Fruit fly (Drosophila melanogaster) whole organism, embryonic: ENCODE data around the gene Trpgamma.
A peak's percentile ranks its signal among the peaks of the same experiment; 100 is the strongest.

Source experiments
- ATbp ChIP-seq: fragments of 200-800 bp; sonication (Bioruptor generic); optimal IDR thresholded peaks from 2 replicates; lab custom pipeline; 2017; ENCODE audit warnings: missing biosample characterization, mild to moderate bottlenecking, missing genetic modification characterization, missing genetic modification reagents
- Blimp-1 ChIP-seq: fragments of 200-800 bp; sonication (Bioruptor generic); optimal IDR thresholded peaks from 3 replicates; lab custom pipeline; 2018; ENCODE audit warnings: missing biosample characterization, missing genetic modification characterization, mild to moderate bottlenecking, moderate library complexity, missing genetic modification reagents
- CG10209 ChIP-seq: fragments of 200-800 bp; sonication (Bioruptor generic); optimal IDR thresholded peaks from 3 replicates; lab custom pipeline; 2017; ENCODE audit warnings: missing biosample characterization, mild to moderate bottlenecking, missing genetic modification characterization, missing genetic modification reagents
- CG10543 ChIP-seq: fragments of 200-800 bp; sonication (Bioruptor generic); optimal IDR thresholded peaks from 3 replicates; lab custom pipeline; 2017; ENCODE audit warnings: missing biosample characterization, mild to moderate bottlenecking, missing genetic modification characterization, moderate library complexity
- CG12236 ChIP-seq: fragments of 200-800 bp; sonication (Bioruptor generic); optimal IDR thresholded peaks from 2 replicates; lab custom pipeline; 2016; ENCODE audit warnings: missing biosample characterization, missing genetic modification characterization
- CG14441 ChIP-seq: fragments of 200-800 bp; sonication (Bioruptor generic); IDR thresholded peaks from 2 replicates; pipeline ENCODE4 v1.3.6; 2022; ENCODE audit warnings: missing biosample characterization, missing genetic modification characterization
- CG14667 ChIP-seq: fragments of 200-800 bp; sonication (Bioruptor generic); IDR thresholded peaks from 2 replicates; pipeline ENCODE4 v1.3.6; 2022; ENCODE audit warnings: missing biosample characterization, missing genetic modification characterization
- CG14860 ChIP-seq: fragments of 200-800 bp; sonication (Bioruptor generic); IDR thresholded peaks from 3 replicates; pipeline ENCODE4 v1.3.6; 2022; ENCODE audit warnings: missing biosample characterization, missing genetic modification characterization; ENCODE audit not compliant: partially characterized antibody
- CG15601 ChIP-seq: fragments of 200-800 bp; sonication (Bioruptor generic); optimal IDR thresholded peaks from 3 replicates; lab custom pipeline; 2019; ENCODE audit warnings: missing biosample characterization, mild to moderate bottlenecking, missing genetic modification characterization, moderate library complexity
- CG16815 ChIP-seq: fragments of 200-800 bp; sonication (Bioruptor generic); optimal IDR thresholded peaks from 3 replicates; lab custom pipeline; 2017; ENCODE audit warnings: missing biosample characterization, mild to moderate bottlenecking, missing genetic modification characterization
- CG1832 ChIP-seq: fragments of 200-800 bp; sonication (Bioruptor generic); optimal IDR thresholded peaks from 2 replicates; lab custom pipeline; 2017; ENCODE audit warnings: missing biosample characterization, mild to moderate bottlenecking, missing genetic modification characterization, inconsistent platforms
- CG2116 ChIP-seq: fragments of 200-800 bp; sonication (Bioruptor generic); optimal IDR thresholded peaks from 3 replicates; lab custom pipeline; 2018; ENCODE audit warnings: missing biosample characterization, mild to moderate bottlenecking, missing genetic modification characterization
- CG2199 ChIP-seq: fragments of 200-800 bp; sonication (Bioruptor generic); IDR thresholded peaks from 3 replicates; pipeline ENCODE4 v1.3.6; 2022; ENCODE audit warnings: missing biosample characterization, missing genetic modification characterization
- CG3995 ChIP-seq: fragments of 200-800 bp; sonication (Bioruptor generic); optimal IDR thresholded peaks from 3 replicates; lab custom pipeline; 2016; ENCODE audit warnings: missing biosample characterization, missing genetic modification characterization
- CG42726 ChIP-seq: fragments of 200-800 bp; sonication (Bioruptor generic); IDR thresholded peaks from 2 replicates; pipeline ENCODE4 v1.3.6; 2022; ENCODE audit warnings: missing biosample characterization, missing genetic modification characterization; ENCODE audit not compliant: partially characterized antibody
- CG43689 ChIP-seq: fragments of 200-800 bp; sonication (Bioruptor generic); IDR thresholded peaks from 2 replicates; pipeline ENCODE4 v1.3.6; 2022; ENCODE audit warnings: missing biosample characterization, missing genetic modification characterization
- CG6175 ChIP-seq: fragments of 200-800 bp; sonication (Bioruptor generic); IDR thresholded peaks from 3 replicates; pipeline ENCODE4 v1.3.6; 2022; ENCODE audit warnings: missing biosample characterization, missing genetic modification characterization
- CG6654 ChIP-seq: fragments of 200-800 bp; sonication (Bioruptor generic); optimal IDR thresholded peaks from 2 replicates; lab custom pipeline; 2017; ENCODE audit warnings: missing biosample characterization, mild to moderate bottlenecking, missing genetic modification characterization
- CG6854 ChIP-seq: fragments of 200-800 bp; sonication (Bioruptor generic); optimal IDR thresholded peaks from 3 replicates; lab custom pipeline; 2017; ENCODE audit warnings: missing biosample characterization, mild to moderate bottlenecking, missing genetic modification characterization
- CG8478 ChIP-seq: fragments of >200 bp; optimal IDR thresholded peaks from 2 replicates; lab custom pipeline; 2018
- CG9609 ChIP-seq: fragments of 200-800 bp; sonication (Bioruptor generic); optimal IDR thresholded peaks from 3 replicates; lab custom pipeline; 2016; ENCODE audit warnings: missing biosample characterization, missing genetic modification characterization
- CG9797 ChIP-seq: fragments of 200-800 bp; sonication (Bioruptor generic); optimal IDR thresholded peaks from 3 replicates; lab custom pipeline; 2018; ENCODE audit warnings: missing biosample characterization, mild to moderate bottlenecking, missing genetic modification characterization
- CrebB ChIP-seq: fragments of 200-800 bp; sonication (Bioruptor generic); optimal IDR thresholded peaks from 3 replicates; lab custom pipeline; 2018; ENCODE audit warnings: missing biosample characterization, mild to moderate bottlenecking, missing genetic modification characterization
- Doc3 ChIP-seq: fragments of 200-800 bp; sonication (Bioruptor generic); IDR thresholded peaks from 3 replicates; pipeline ENCODE4 v1.3.6; 2022; ENCODE audit warnings: missing biosample characterization, missing genetic modification characterization; ENCODE audit not compliant: partially characterized antibody
- Fer3 ChIP-seq: fragments of 200-800 bp; sonication (Bioruptor generic); optimal IDR thresholded peaks from 2 replicates; lab custom pipeline; 2018; ENCODE audit warnings: missing biosample characterization, mild to moderate bottlenecking, missing genetic modification characterization, moderate library complexity
- Nf-YC ChIP-seq: fragments of 200-800 bp; optimal IDR thresholded peaks from 3 replicates; lab custom pipeline; 2019; ENCODE audit warnings: missing biosample characterization, mild to moderate bottlenecking, missing genetic modification characterization, moderate library complexity
- abd-A ChIP-seq: fragments of 200-800 bp; sonication (Bioruptor generic); optimal IDR thresholded peaks from 3 replicates; lab custom pipeline; 2019; ENCODE audit warnings: missing biosample characterization, mild to moderate bottlenecking, missing genetic modification characterization, moderate library complexity
- ac ChIP-seq: fragments of 200-800 bp; sonication (Bioruptor generic); optimal IDR thresholded peaks from 3 replicates; lab custom pipeline; 2017; ENCODE audit warnings: missing biosample characterization, mild to moderate bottlenecking, missing genetic modification characterization
- ato ChIP-seq: fragments of 200-800 bp; sonication (Bioruptor generic); IDR thresholded peaks from 2 replicates; pipeline ENCODE4 v1.3.6; 2022; ENCODE audit warnings: missing biosample characterization, missing genetic modification characterization; ENCODE audit not compliant: partially characterized antibody
- cad ChIP-seq: fragments of >200 bp; optimal IDR thresholded peaks from 2 replicates; lab custom pipeline; 2017; ENCODE audit warnings: missing biosample characterization, missing genetic modification characterization
- chif ChIP-seq, 2 experiments: fragments of 200-800 bp; sonication (Bioruptor generic); optimal IDR thresholded peaks; 3 replicates each; lab custom pipeline; 2016; ENCODE audit warnings: missing biosample characterization in 2 of 2, missing genetic modification characterization in 2 of 2
- crol ChIP-seq: fragments of 200-800 bp; sonication (Bioruptor generic); IDR thresholded peaks from 2 replicates; pipeline ENCODE4 v1.3.6; 2022; ENCODE audit warnings: missing biosample characterization, missing genetic modification characterization
- emc ChIP-seq: fragments of 200-800 bp; sonication (Bioruptor generic); optimal IDR thresholded peaks from 2 replicates; lab custom pipeline; 2016; ENCODE audit warnings: missing biosample characterization, missing genetic modification characterization
- fd3F ChIP-seq: fragments of 200-800 bp; sonication (Bioruptor generic); optimal IDR thresholded peaks from 2 replicates; lab custom pipeline; 2018; ENCODE audit warnings: missing biosample characterization, mild to moderate bottlenecking, missing genetic modification characterization, moderate library complexity
- gro ChIP-seq: fragments of 200-800 bp; sonication (Bioruptor generic); optimal IDR thresholded peaks from 2 replicates; lab custom pipeline; 2016; ENCODE audit warnings: missing biosample characterization, missing genetic modification characterization
- kah ChIP-seq: fragments of 200-800 bp; sonication (Bioruptor generic); optimal IDR thresholded peaks from 2 replicates; lab custom pipeline; 2018; ENCODE audit warnings: missing biosample characterization, mild to moderate bottlenecking, missing genetic modification characterization
- lab ChIP-seq: fragments of 200-800 bp; sonication (Bioruptor generic); optimal IDR thresholded peaks from 3 replicates; lab custom pipeline; 2017; ENCODE audit warnings: missing biosample characterization, missing genetic modification characterization, mild to moderate bottlenecking, moderate library complexity, missing genetic modification reagents
- oc ChIP-seq: fragments of 200-800 bp; sonication (Bioruptor generic); optimal IDR thresholded peaks from 2 replicates; lab custom pipeline; 2018; ENCODE audit warnings: missing biosample characterization, mild to moderate bottlenecking, missing genetic modification characterization, moderate library complexity
- otp ChIP-seq: fragments of 200-800 bp; sonication (Bioruptor generic); IDR thresholded peaks from 3 replicates; pipeline ENCODE4, ENCODE4 v1.3.6; 2022; ENCODE audit warnings: missing biosample characterization, missing genetic modification characterization
- peb ChIP-seq: fragments of 200-800 bp; sonication (Bioruptor generic); IDR thresholded peaks from 2 replicates; pipeline ENCODE4 v1.3.6; 2022; ENCODE audit warnings: missing biosample characterization, missing genetic modification characterization
- sens ChIP-seq: fragments of 200-800 bp; sonication (Bioruptor generic); peaks from one replicate; lab custom pipeline; 2016; ENCODE audit warnings: missing biosample characterization, missing genetic modification characterization
- slbo ChIP-seq: fragments of 200-800 bp; sonication (Bioruptor generic); IDR thresholded peaks from 2 replicates; pipeline ENCODE4 v1.3.6; 2022; ENCODE audit warnings: missing biosample characterization, missing genetic modification characterization
- slou ChIP-seq: fragments of 200-800 bp; sonication (Bioruptor generic); optimal IDR thresholded peaks from 3 replicates; lab custom pipeline; 2016; ENCODE audit warnings: missing biosample characterization, missing genetic modification characterization
- so ChIP-seq: fragments of 200-800 bp; sonication (Bioruptor generic); IDR thresholded peaks from 3 replicates; pipeline ENCODE4 v1.3.6; 2022; ENCODE audit warnings: missing biosample characterization, missing genetic modification characterization
- sob ChIP-seq: fragments of 200-800 bp; sonication (Bioruptor generic); IDR thresholded peaks from 2 replicates; pipeline ENCODE4 v1.3.6; 2022; ENCODE audit warnings: missing biosample characterization, missing genetic modification characterization
- sug ChIP-seq: fragments of 200-800 bp; optimal IDR thresholded peaks from 2 replicates; lab custom pipeline; 2019; ENCODE audit warnings: missing biosample characterization, mild to moderate bottlenecking, missing genetic modification characterization, moderate library complexity
- toy ChIP-seq: fragments of 200-800 bp; sonication (Bioruptor generic); IDR thresholded peaks from 2 replicates; pipeline ENCODE4 v1.3.6; 2022; ENCODE audit warnings: missing biosample characterization, missing genetic modification characterization
- twi ChIP-seq: fragments of 200-800 bp; optimal IDR thresholded peaks from 2 replicates; lab custom pipeline; 2019; ENCODE audit warnings: missing biosample characterization, mild to moderate bottlenecking, missing genetic modification characterization, moderate library complexity

Gene Trpgamma

dm6 chr2L:16643445-16643844 is 33.1 kb downstream of the Trpgamma start:
- no peak for TF ChIP-seq CG14441 (GFP tag; lab: Robert Waterston, UW)
- no peak for TF ChIP-seq CG1832 (GFP tag; lab: Kevin White, UChicago)
- TF ChIP-seq CG3995: no peak
- TF ChIP-seq CG2116 (GFP tag; lab: Kevin White, UChicago): no peak
- no peak for TF ChIP-seq ATbp
- TF ChIP-seq sens: peak; percentile 46
- peak; percentile 56 for TF ChIP-seq cad (GFP tag; lab: Kevin White, UChicago)
- no peak for TF ChIP-seq kah (GFP tag; lab: Kevin White, UChicago)
- peak; percentile 8 for TF ChIP-seq ac (GFP tag; lab: Kevin White, UChicago)
- peak; percentile 88 for TF ChIP-seq CG6654 (GFP tag; lab: Kevin White, UChicago)
- TF ChIP-seq CG10543: no peak
- no peak for TF ChIP-seq CG15601
- no peak for TF ChIP-seq chif (GFP tag; optimal IDR thresholded peaks at IDR 0.05; lab: Kevin White, UChicago)
- no peak for TF ChIP-seq CG6175 (GFP tag; lab: Robert Waterston, UW)
- no peak for TF ChIP-seq Nf-YC (tag; lab: Kevin White, UChicago)
- TF ChIP-seq otp: no peak
- TF ChIP-seq CG6854 (GFP tag; lab: Kevin White, UChicago): no peak
- no peak for TF ChIP-seq fd3F (GFP tag; lab: Kevin White, UChicago)
- TF ChIP-seq CG14667 (GFP tag; lab: Robert Waterston, UW): no peak
- TF ChIP-seq, all 482 proteins: peak for 4

DNA sequence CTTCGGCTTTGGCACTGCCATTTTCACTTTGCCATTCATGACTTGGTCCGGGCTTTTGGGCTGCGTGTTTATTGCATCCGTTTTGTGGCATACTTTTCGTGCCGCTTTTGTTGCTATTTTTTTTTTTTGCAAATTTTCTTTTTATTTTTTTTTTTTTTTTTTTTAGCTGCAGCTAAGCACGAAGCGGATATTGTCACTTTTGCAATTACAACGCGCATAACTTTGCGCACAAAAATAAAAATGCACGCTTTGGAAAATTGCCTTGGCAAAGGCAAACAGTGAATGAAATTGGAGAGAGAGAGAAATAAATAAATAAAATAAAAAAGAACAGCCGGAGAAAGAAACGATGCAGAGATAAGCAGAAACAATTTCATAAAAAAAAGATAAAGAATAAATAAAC is 35.7 kb downstream of the Trpgamma start:
- TF ChIP-seq CG12236 (GFP tag; lab: Kevin White, UChicago): no peak

DNA sequence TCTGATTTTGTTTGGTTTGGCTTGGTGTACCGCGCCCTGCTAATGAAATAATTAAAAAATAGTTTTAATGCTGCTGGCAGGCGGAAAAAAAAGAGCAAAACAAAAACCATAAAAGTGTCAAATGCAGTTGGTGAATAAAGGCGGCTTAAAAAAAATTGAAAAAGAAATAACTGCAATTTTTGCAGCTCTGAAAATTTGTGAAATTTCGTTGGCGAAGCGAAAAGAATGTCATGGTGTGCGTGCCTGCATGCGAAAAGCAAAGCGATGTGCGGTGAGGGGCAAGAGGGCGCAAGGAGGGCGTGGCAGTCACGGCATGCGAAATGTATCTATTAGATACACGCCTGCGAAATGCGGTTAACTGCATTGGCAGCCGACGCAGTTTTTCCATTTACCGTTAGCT is 38.2 kb downstream of the Trpgamma start:
- TF ChIP-seq CG14860 (0 out of 3 replicates have a peak, but pooled peaks have one; percentile 25), Fer3 (tag; lab: Kevin White, UChicago) (no peak)

- TF ChIP-seq otp (peak; percentile 23; the same call in 1 of the 3 replicates), CG43689 (GFP tag; lab: Robert Waterston, UW) (no peak), twi (peak; percentile 21), CG16815 (GFP tag; lab: Kevin White, UChicago) (no peak), sug (tag; lab: Kevin White, UChicago) (no peak), CG8478 (lab: Kevin White, UChicago) (no peak), slbo (GFP tag; lab: Robert Waterston, UW) (no peak), sob (0 out of 2 replicates have a peak, but pooled peaks have one; percentile 6), CG42726 (GFP tag; lab: Robert Waterston, UW) (no peak), so (GFP tag; lab: Robert Waterston, UW) (no peak), lab (GFP tag; lab: Kevin White, UChicago) (no peak), CG9609 (GFP tag; lab: Kevin White, UChicago) (no peak), Doc3 (GFP tag; lab: Robert Waterston, UW) (no peak), emc (GFP tag; lab: Kevin White, UChicago) (no peak), toy (no peak), oc (no peak), abd-A (no peak), crol (GFP tag; lab: Robert Waterston, UW) (peak; percentile 86), gro (no peak), CG9797 (GFP tag; lab: Kevin White, UChicago) (no peak), CrebB (tag; lab: Kevin White, UChicago) (no peak), ato (GFP tag; lab: Robert Waterston, UW) (no peak), peb (no peak), slou (GFP tag; lab: Kevin White, UChicago) (no peak), CG10209 (GFP tag; lab: Kevin White, UChicago) (no peak), CG2199 (GFP tag; lab: Robert Waterston, UW) (peak; percentile 89), Blimp-1 (GFP tag; lab: Kevin White, UChicago) (peak; percentile 16)
These were observed 39.2 kb downstream of the Trpgamma start for dm6 chr2L:16637335-16637734.
